Fruit fly (Drosophila melanogaster) whole organism, adult: Measurements from ENCODE around the gene Hydr2.

Experiments used
- CG12768 ChIP-seq: fragments of 200-800 bp; sonication (Bioruptor generic); optimal IDR thresholded peaks from 2 replicates; lab custom pipeline; 2017; ENCODE audit warnings: missing biosample characterization, missing genetic modification characterization, mild to moderate bottlenecking, moderate library complexity, missing genetic modification reagents
- CG1620 ChIP-seq: fragments of 200-800 bp; sonication (Bioruptor generic); optimal IDR thresholded peaks from 2 replicates; lab custom pipeline; 2016; ENCODE audit warnings: missing biosample characterization, missing genetic modification characterization
- CG33017 ChIP-seq: fragments of 200-800 bp; sonication (Bioruptor generic); optimal IDR thresholded peaks from 2 replicates; lab custom pipeline; 2018; ENCODE audit warnings: missing biosample characterization, mild to moderate bottlenecking, missing genetic modification characterization, moderate library complexity
- CG5204 ChIP-seq: fragments of 200-800 bp; sonication (Bioruptor generic); optimal IDR thresholded peaks from 2 replicates; lab custom pipeline; 2016; ENCODE audit warnings: missing biosample characterization, missing genetic modification characterization
- CG7045 ChIP-seq: fragments of 200-800 bp; sonication (Bioruptor generic); optimal IDR thresholded peaks from 2 replicates; lab custom pipeline; 2017; ENCODE audit warnings: missing biosample characterization, mild to moderate bottlenecking, missing genetic modification characterization
- CG7101 ChIP-seq: fragments of 200-800 bp; sonication (Bioruptor generic); optimal IDR thresholded peaks from 2 replicates; lab custom pipeline; 2018; ENCODE audit warnings: missing biosample characterization, mild to moderate bottlenecking, missing genetic modification characterization, moderate library complexity
- Crg-1 ChIP-seq: fragments of 200-800 bp; sonication (Bioruptor generic); optimal IDR thresholded peaks from 2 replicates; lab custom pipeline; 2016; ENCODE audit warnings: missing biosample characterization, missing genetic modification characterization
- Hr96 ChIP-seq: fragments of 200-800 bp; sonication (Bioruptor generic); optimal IDR thresholded peaks from 2 replicates; lab custom pipeline; 2016; ENCODE audit warnings: missing biosample characterization, missing genetic modification characterization
- bab1 ChIP-seq: fragments of 200-800 bp; sonication (Bioruptor generic); optimal IDR thresholded peaks from 3 replicates; lab custom pipeline; 2019; ENCODE audit warnings: missing biosample characterization, mild to moderate bottlenecking, missing genetic modification characterization, moderate library complexity
- cnc ChIP-seq, 2 experiments: fragments of >200 bp; optimal IDR thresholded peaks; 2 replicates each; lab custom pipeline; 2017
- kay ChIP-seq: fragments of 200-800 bp; sonication (Bioruptor generic); peaks from one replicate; lab custom pipeline; 2016; ENCODE audit warnings: missing biosample characterization, missing genetic modification characterization, borderline replicate concordance
- ovo ChIP-seq: fragments of 200-800 bp; sonication (Bioruptor generic); optimal IDR thresholded peaks from 2 replicates; lab custom pipeline; 2016; ENCODE audit warnings: missing biosample characterization, missing genetic modification characterization

Hydr2 gene

dm6 chr2L:3199556-3199955 is 36.1 kb downstream of the Hydr2 start:
- no peak for TF ChIP-seq ovo (GFP tag; lab: Kevin White, UChicago)
- no peak for TF ChIP-seq CG5204
- no peak for TF ChIP-seq CG12768 (GFP tag; lab: Kevin White, UChicago)
- no peak for TF ChIP-seq Crg-1
- TF ChIP-seq cnc (optimal IDR thresholded peaks at IDR 0.05; lab: Kevin White, UChicago): no peak
- TF ChIP-seq Hr96 (GFP tag; lab: Kevin White, UChicago): no peak
- no peak for TF ChIP-seq kay (GFP tag; lab: Kevin White, UChicago)

- TF ChIP-seq bab1 (GFP tag; lab: Kevin White, UChicago): no peak
- TF ChIP-seq Crg-1: no peak
- no peak for TF ChIP-seq Hr96 (GFP tag; lab: Kevin White, UChicago)
- TF ChIP-seq CG7101 (tag; lab: Kevin White, UChicago): no peak
- TF ChIP-seq cnc (optimal IDR thresholded peaks at IDR 0.05; lab: Kevin White, UChicago): no peak
- TF ChIP-seq ovo (GFP tag; lab: Kevin White, UChicago): no peak
- no peak for TF ChIP-seq CG33017 (tag; lab: Kevin White, UChicago)
- TF ChIP-seq CG1620 (GFP tag; lab: Kevin White, UChicago): no peak
- no peak for TF ChIP-seq CG5204
- TF ChIP-seq CG7045 (GFP tag; lab: Kevin White, UChicago): no peak
Measured at dm6 chr2L:3200396-3200795, 37.0 kb downstream of the Hydr2 start, which contains the start of gene CG34393. TSS of gene CG34393 (minus strand) at chr2L:3200496.
